Worm (Caenorhabditis elegans): ENCODE data around the gene R05C11.4.

DNA sequence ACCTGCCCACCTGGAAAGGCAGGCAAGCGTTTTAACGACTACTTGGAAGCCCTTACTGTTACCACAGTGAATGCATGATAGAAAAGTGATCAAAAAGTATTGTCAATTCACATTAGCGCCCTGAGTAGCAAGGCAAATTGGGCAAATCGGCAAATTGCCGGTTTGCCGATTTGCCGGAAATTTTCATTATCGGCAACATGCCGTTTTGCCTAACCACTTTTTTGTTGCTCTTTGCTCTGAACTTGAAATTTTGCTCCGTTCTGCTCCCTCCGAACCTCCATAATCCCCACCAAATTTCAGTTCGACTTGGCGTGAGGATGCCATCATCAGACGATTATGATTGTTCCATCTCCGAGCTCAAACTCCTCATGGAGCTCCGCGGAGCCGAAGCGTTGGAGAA is 32.4 kb downstream of the R05C11.4 start, which contains the start of gene mca-2:
- TF ChIP-seq fos-1 (tag; optimal IDR thresholded peaks at IDR 0.05) (no peak), unc-62 (GFP tag; optimal IDR thresholded peaks at IDR 0.05) (no peak), nhr-11 (tag; optimal IDR thresholded peaks at IDR 0.05) (no peak), nhr-237 (tag; optimal IDR thresholded peaks at IDR 0.05) (no peak), Y55F3AM.14 (GFP tag; optimal IDR thresholded peaks at IDR 0.05) (no peak), ama-1 (optimal IDR thresholded peaks at IDR 0.05) (no peak), mbf-1 (tag; optimal IDR thresholded peaks at IDR 0.05) (no peak), nhr-10 (tag; optimal IDR thresholded peaks at IDR 0.05) (no peak)
